Fruit fly (Drosophila melanogaster): ENCODE measurements around the gene CG17147.

Gene CG17147

DNA sequence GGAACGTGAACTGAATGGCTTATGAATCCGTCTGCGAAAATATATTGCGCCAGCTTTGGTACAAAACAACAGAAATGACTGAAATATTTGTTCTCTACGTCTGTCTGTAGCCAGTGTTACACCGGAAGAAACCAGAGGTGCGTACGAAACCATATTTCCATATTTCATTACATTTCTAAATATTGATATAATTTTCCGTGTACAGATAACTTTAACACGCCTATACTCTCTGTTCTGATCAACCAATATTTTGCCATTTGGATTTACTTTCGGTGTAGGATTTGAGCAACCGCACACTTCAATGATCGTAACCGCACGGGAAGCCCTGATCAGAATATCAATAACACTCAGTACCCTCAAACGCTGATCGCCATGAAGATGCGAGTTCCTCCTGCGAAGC, 29.0 kb upstream of the CG17147 start (continued):
- TF ChIP-seq Hr78 (GFP tag; optimal IDR thresholded peaks at IDR 0.05) (no peak), CG13296 (GFP tag; optimal IDR thresholded peaks at IDR 0.05) (no peak), Hand (GFP tag; optimal IDR thresholded peaks at IDR 0.05) (no peak), ssp (GFP tag; IDR thresholded peaks at IDR 0.05) (no peak), jumu (GFP tag; optimal IDR thresholded peaks at IDR 0.05) (peak; percentile 21), Dref (GFP tag; IDR thresholded peaks at IDR 0.05) (no peak), CG12769 (tag; optimal IDR thresholded peaks at IDR 0.05) (peak; percentile 72), CG30431 (GFP tag; optimal IDR thresholded peaks at IDR 0.05) (peak; percentile 7), so (GFP tag; IDR thresholded peaks at IDR 0.05) (peak; percentile 70; the same call in 1 of the 3 replicates), eve (GFP tag; optimal IDR thresholded peaks at IDR 0.05) (no peak), CG12219 (GFP tag; optimal IDR thresholded peaks at IDR 0.05) (peak; percentile 33), eyg (GFP tag; optimal IDR thresholded peaks at IDR 0.05) (no peak), CG4730 (GFP tag; IDR thresholded peaks at IDR 0.05) (peak; percentile 45; the same call in 1 of the 2 replicates), ems (GFP tag; optimal IDR thresholded peaks at IDR 0.05) (no peak), tap (tag; optimal IDR thresholded peaks at IDR 0.05) (no peak), fru (optimal IDR thresholded peaks at IDR 0.05) (no peak), Sin3A (optimal IDR thresholded peaks at IDR 0.05) (no peak), CG11696 (GFP tag; IDR thresholded peaks at IDR 0.05) (0 out of 2 replicates have a peak, but pooled peaks have one; percentile 26), CG2199 (GFP tag; IDR thresholded peaks at IDR 0.05) (no peak), zf30C (GFP tag; optimal IDR thresholded peaks at IDR 0.05) (no peak), B-H1 (GFP tag; IDR thresholded peaks at IDR 0.05) (no peak; the same call in 2 of the 3 replicates), unpg (GFP tag; optimal IDR thresholded peaks at IDR 0.05) (peak; percentile 57), nmo (GFP tag; optimal IDR thresholded peaks at IDR 0.05) (peak; percentile 40), CG8478 (optimal IDR thresholded peaks at IDR 0.05) (no peak), CG7357 (GFP tag; IDR thresholded peaks at IDR 0.05) (no peak), bbx (GFP tag; IDR thresholded peaks at IDR 0.05; ENCODE audit: partially characterized antibody) (no peak), CG11398 (GFP tag; optimal IDR thresholded peaks at IDR 0.05) (no peak), cwo (GFP tag; optimal IDR thresholded peaks at IDR 0.05) (peak; percentile 37), CG4707 (GFP tag; optimal IDR thresholded peaks at IDR 0.05) (no peak), CG15269 (tag; optimal IDR thresholded peaks at IDR 0.05) (peak; percentile 68), CG10321 (GFP tag; IDR thresholded peaks at IDR 0.05) (no peak), dimm (GFP tag; IDR thresholded peaks at IDR 0.05) (no peak), pan (optimal IDR thresholded peaks at IDR 0.05) (no peak), pan (GFP tag; optimal IDR thresholded peaks at IDR 0.05 in 1 of 2, IDR thresholded peaks at IDR 0.05 in 1 of 2) (peak in 1 of 2 experiments; percentile 60), ranshi (GFP tag; IDR thresholded peaks at IDR 0.05) (peak; percentile 54; the same call in 1 of the 2 replicates), CG3726 (GFP tag; IDR thresholded peaks at IDR 0.05) (no peak), gt (GFP tag; IDR thresholded peaks at IDR 0.05) (no peak), esg (GFP tag; conservative IDR thresholded peaks at IDR 0.05) (peak; percentile 57; the same call in 1 of the 2 replicates), CG3847 (GFP tag; IDR thresholded peaks at IDR 0.05) (peak; percentile 37; the same call in 1 of the 2 replicates), Xbp1 (GFP tag; optimal IDR thresholded peaks at IDR 0.05) (peak; percentile 56), chn (GFP tag; optimal IDR thresholded peaks at IDR 0.05) (peak; percentile 33), B-H2 (GFP tag; optimal IDR thresholded peaks at IDR 0.05) (no peak), CG10209 (GFP tag; optimal IDR thresholded peaks at IDR 0.05) (peak; percentile 26), klu (GFP tag; IDR thresholded peaks at IDR 0.05) (no peak), pros (GFP tag; optimal IDR thresholded peaks at IDR 0.05) (no peak), MTF-1 (GFP tag; optimal IDR thresholded peaks at IDR 0.05; ENCODE audit: borderline replicate concordance) (no peak), ATbp (GFP tag; optimal IDR thresholded peaks at IDR 0.05) (no peak), hkb (optimal IDR thresholded peaks at IDR 0.05) (no peak), hkb (GFP tag; IDR thresholded peaks at IDR 0.05) (no peak), btn (GFP tag; optimal IDR thresholded peaks at IDR 0.05) (no peak), Poxn (GFP tag; IDR thresholded peaks at IDR 0.05) (no peak), CG15011 (GFP tag; optimal IDR thresholded peaks at IDR 0.05) (no peak), p53 (GFP tag; optimal IDR thresholded peaks at IDR 0.05) (no peak)

Data from whole organism, embryonic.